Worm (Caenorhabditis elegans): ENCODE results near the gene srj-9.

Gene srj-9

ce11 chrV:3444777-3445089 lies 13.0 kb downstream of the srj-9 start, which contains the start of gene cfz-2:
cfz-2 (minus strand) TSS chrV:3444877.
- no peak for TF ChIP-seq unc-62 (GFP tag; optimal IDR thresholded peaks at IDR 0.05)

ce11 chrV:3445090-3445832 lies 13.5 kb downstream of the srj-9 start:
- no peak for TF ChIP-seq unc-62 (GFP tag; optimal IDR thresholded peaks at IDR 0.05)

ce11 chrV:3449810-3450209 lies 18.1 kb downstream of the srj-9 start:
- no peak for TF ChIP-seq unc-62 (GFP tag; optimal IDR thresholded peaks at IDR 0.05)

ce11 chrV:3450351-3450750 lies 18.6 kb downstream of the srj-9 start:
- TF ChIP-seq unc-62 (GFP tag; optimal IDR thresholded peaks at IDR 0.05) = no peak

- no peak for TF ChIP-seq unc-62 (GFP tag; optimal IDR thresholded peaks at IDR 0.05)
Measured at ce11 chrV:3451646-3452045, 19.9 kb downstream of the srj-9 start.

- no peak for TF ChIP-seq unc-62 (GFP tag; optimal IDR thresholded peaks at IDR 0.05)
Measured at ce11 chrV:3452489-3452888, 20.7 kb downstream of the srj-9 start.

- no peak for TF ChIP-seq unc-62 (GFP tag; optimal IDR thresholded peaks at IDR 0.05)
Measured at ce11 chrV:3454620-3455019, 22.9 kb downstream of the srj-9 start.

ce11 chrV:3455135-3455747 lies 23.5 kb downstream of the srj-9 start:
- no peak for TF ChIP-seq unc-62 (GFP tag; optimal IDR thresholded peaks at IDR 0.05)

ce11 chrV:3459919-3460318 lies 28.2 kb downstream of the srj-9 start, which contains the start of gene slc-28.2:
slc-28.2 (plus strand) TSS chrV:3460219.
- TF ChIP-seq unc-62 (GFP tag; optimal IDR thresholded peaks at IDR 0.05) = no peak

ce11 chrV:3463514-3463913 lies 31.8 kb downstream of the srj-9 start, which contains the start of gene slc-28.1:
slc-28.1 (plus strand) TSS chrV:3463814.
- no peak for TF ChIP-seq unc-62 (GFP tag; optimal IDR thresholded peaks at IDR 0.05)

ce11 chrV:3464897-3465296 lies 33.2 kb downstream of the srj-9 start:
- TF ChIP-seq unc-62 (GFP tag; optimal IDR thresholded peaks at IDR 0.05) = no peak

ce11 chrV:3468436-3468835 lies 36.7 kb downstream of the srj-9 start, which contains the start of gene gst-33:
gst-33 (minus strand) TSS chrV:3468562.
- TF ChIP-seq unc-62 (GFP tag; optimal IDR thresholded peaks at IDR 0.05) = no peak

- TF ChIP-seq unc-62 (GFP tag; optimal IDR thresholded peaks at IDR 0.05) = no peak
Measured at ce11 chrV:3470782-3471181, 39.0 kb downstream of the srj-9 start, which contains the start of gene srbc-29. srbc-29 (minus strand) TSS chrV:3470882.

ce11 chrV:3475021-3475420 lies 43.3 kb downstream of the srj-9 start, which contains the start of gene oac-2:
oac-2 (minus strand) TSS chrV:3475121.
- no peak for TF ChIP-seq unc-62 (GFP tag; optimal IDR thresholded peaks at IDR 0.05)

- TF ChIP-seq unc-62 (GFP tag; optimal IDR thresholded peaks at IDR 0.05) = no peak
Measured at ce11 chrV:3476228-3476627, 44.5 kb downstream of the srj-9 start.

- no peak for TF ChIP-seq unc-62 (GFP tag; optimal IDR thresholded peaks at IDR 0.05)
Measured at ce11 chrV:3477496-3477895, 45.8 kb downstream of the srj-9 start, which contains the start of gene srbc-31. srbc-31 (minus strand) TSS chrV:3477596.

- TF ChIP-seq unc-62 (GFP tag; optimal IDR thresholded peaks at IDR 0.05) = no peak
Measured at ce11 chrV:3480346-3480745, 48.6 kb downstream of the srj-9 start, which contains the start of gene srbc-30. srbc-30 (minus strand) TSS chrV:3480446.

All from whole organism, dauer.